Fruit fly (Drosophila melanogaster) whole organism, embryonic: Measurements from ENCODE around the gene CG31259.

Experiments
- BEAF-32 ChIP-seq: fragments of 200-800 bp; sonication (Bioruptor generic); optimal IDR thresholded peaks from 3 replicates; lab custom pipeline; 2017; ENCODE audit warnings: missing biosample characterization, missing genetic modification characterization, mild to moderate bottlenecking, moderate library complexity, missing genetic modification reagents
- Bgb ChIP-seq: fragments of 200-800 bp; sonication (Bioruptor generic); IDR thresholded peaks from 2 replicates; pipeline ENCODE4 v1.3.6; 2022; ENCODE audit warnings: missing biosample characterization, missing genetic modification characterization; ENCODE audit not compliant: partially characterized antibody
- CG10431 ChIP-seq: fragments of 200-800 bp; sonication (Bioruptor generic); optimal IDR thresholded peaks from 3 replicates; lab custom pipeline; 2018; ENCODE audit warnings: missing biosample characterization, mild to moderate bottlenecking, missing genetic modification characterization
- CG11504 ChIP-seq: fragments of 200-800 bp; sonication (Bioruptor generic); optimal IDR thresholded peaks from 3 replicates; lab custom pipeline; 2019; ENCODE audit warnings: missing biosample characterization, mild to moderate bottlenecking, missing genetic modification characterization, moderate library complexity
- CG11560 ChIP-seq: fragments of 200-800 bp; sonication (Bioruptor generic); IDR thresholded peaks from 3 replicates; pipeline ENCODE4 v1.3.6; 2022; ENCODE audit warnings: missing biosample characterization, missing genetic modification characterization
- CG13287 ChIP-seq: fragments of 200-800 bp; sonication (Bioruptor generic); IDR thresholded peaks from 2 replicates; pipeline ENCODE4 v1.3.6; 2022; ENCODE audit warnings: missing biosample characterization, missing genetic modification characterization; ENCODE audit not compliant: partially characterized antibody
- CG15696 ChIP-seq: fragments of 200-800 bp; sonication (Bioruptor generic); optimal IDR thresholded peaks from 2 replicates; lab custom pipeline; 2019; ENCODE audit warnings: missing biosample characterization, mild to moderate bottlenecking, missing genetic modification characterization, moderate library complexity
- CG18262 ChIP-seq: fragments of 200-800 bp; optimal IDR thresholded peaks from 3 replicates; lab custom pipeline; 2019; ENCODE audit warnings: missing biosample characterization, mild to moderate bottlenecking, missing genetic modification characterization, moderate library complexity
- CG18764 ChIP-seq: fragments of 200-800 bp; sonication (Bioruptor generic); optimal IDR thresholded peaks from 3 replicates; lab custom pipeline; 2016; ENCODE audit warnings: missing biosample characterization, missing genetic modification characterization
- CG30020 ChIP-seq: fragments of 200-800 bp; optimal IDR thresholded peaks from 2 replicates; lab custom pipeline; 2019; ENCODE audit warnings: missing biosample characterization, mild to moderate bottlenecking, missing genetic modification characterization, moderate library complexity
- CG3065 ChIP-seq: fragments of 200-800 bp; sonication (Bioruptor generic); optimal IDR thresholded peaks from 2 replicates; lab custom pipeline; 2016; ENCODE audit warnings: missing biosample characterization, missing genetic modification characterization
- CG31441 ChIP-seq: fragments of 200-800 bp; sonication (Bioruptor generic); IDR thresholded peaks from 2 replicates; pipeline ENCODE4 v1.3.6; 2022; ENCODE audit warnings: missing biosample characterization, missing genetic modification characterization
- CG3407 ChIP-seq: fragments of 200-800 bp; sonication (Bioruptor generic); optimal IDR thresholded peaks from 2 replicates; lab custom pipeline; 2018; ENCODE audit warnings: missing biosample characterization, mild to moderate bottlenecking, missing genetic modification characterization
- CG4360 ChIP-seq: fragments of 200-800 bp; sonication (Bioruptor generic); IDR thresholded peaks from 2 replicates; pipeline ENCODE4 v1.3.6; 2022; ENCODE audit warnings: missing biosample characterization, missing genetic modification characterization
- CG4404 ChIP-seq: fragments of 200-800 bp; sonication (Bioruptor generic); IDR thresholded peaks from 2 replicates; pipeline ENCODE4 v1.3.6; 2022; ENCODE audit warnings: missing biosample characterization, missing genetic modification characterization
- CG5953 ChIP-seq: fragments of 200-800 bp; sonication (Bioruptor generic); IDR thresholded peaks from 2 replicates; pipeline ENCODE4 v1.3.6; 2022; ENCODE audit warnings: missing biosample characterization, missing genetic modification characterization
- CG6791 ChIP-seq: fragments of 200-800 bp; sonication (Bioruptor generic); IDR thresholded peaks from 3 replicates; pipeline ENCODE4 v1.3.6; 2022; ENCODE audit warnings: missing biosample characterization, missing genetic modification characterization; ENCODE audit not compliant: partially characterized antibody
- CG7963 ChIP-seq: fragments of 200-800 bp; sonication (Bioruptor generic); IDR thresholded peaks from 3 replicates; pipeline ENCODE4 v1.3.6; 2022; ENCODE audit warnings: missing biosample characterization, missing genetic modification characterization; ENCODE audit not compliant: partially characterized antibody
- CG9727 ChIP-seq: fragments of 200-800 bp; sonication (Bioruptor generic); optimal IDR thresholded peaks from 3 replicates; lab custom pipeline; 2017; ENCODE audit warnings: missing biosample characterization, mild to moderate bottlenecking, missing genetic modification characterization
- Camta ChIP-seq: fragments of 200-800 bp; sonication (Bioruptor generic); optimal IDR thresholded peaks from 2 replicates; lab custom pipeline; 2016; ENCODE audit warnings: missing biosample characterization, missing genetic modification characterization
- CoRest ChIP-seq: fragments of 200-800 bp; sonication (Bioruptor generic); optimal IDR thresholded peaks from 3 replicates; lab custom pipeline; 2018; ENCODE audit warnings: missing biosample characterization, mild to moderate bottlenecking, missing genetic modification characterization, moderate library complexity
- D ChIP-seq, 2 experiments: fragments of 200-800 bp in 1 of 2; fragments of >200 bp in 1 of 2; sonication (Bioruptor generic) in 1 of 2; optimal IDR thresholded peaks; 2 replicates in 1 of 2; 3 replicates in 1 of 2; lab custom pipeline; 2017; ENCODE audit warnings: mild to moderate bottlenecking in 1 of 2, missing biosample characterization in 1 of 2, missing genetic modification characterization in 1 of 2, missing genetic modification reagents in 1 of 2
- Dad ChIP-seq: fragments of 200-800 bp; sonication (Bioruptor generic); optimal IDR thresholded peaks from 3 replicates; lab custom pipeline; 2016; ENCODE audit warnings: missing biosample characterization, missing genetic modification characterization
- Doc3 ChIP-seq: fragments of 200-800 bp; sonication (Bioruptor generic); IDR thresholded peaks from 3 replicates; pipeline ENCODE4 v1.3.6; 2022; ENCODE audit warnings: missing biosample characterization, missing genetic modification characterization; ENCODE audit not compliant: partially characterized antibody
- E2f1 ChIP-seq: fragments of 200-800 bp; sonication (Bioruptor generic); IDR thresholded peaks from 2 replicates; pipeline ENCODE4 v1.3.6; 2022; ENCODE audit warnings: missing biosample characterization, missing genetic modification characterization
- H15 ChIP-seq: fragments of 200-800 bp; sonication (Bioruptor generic); IDR thresholded peaks from 3 replicates; pipeline ENCODE4 v1.3.6; 2022; ENCODE audit warnings: missing biosample characterization, missing genetic modification characterization
- HLHmδ ChIP-seq: fragments of 200-800 bp; sonication (Bioruptor generic); optimal IDR thresholded peaks from 2 replicates; lab custom pipeline; 2018; ENCODE audit warnings: missing biosample characterization, mild to moderate bottlenecking, missing genetic modification characterization, moderate library complexity
- Hey ChIP-seq: fragments of 200-800 bp; sonication (Bioruptor generic); optimal IDR thresholded peaks from 3 replicates; lab custom pipeline; 2018; ENCODE audit warnings: missing biosample characterization, mild to moderate bottlenecking, missing genetic modification characterization
- Hmx ChIP-seq: fragments of 200-800 bp; sonication (Bioruptor generic); optimal IDR thresholded peaks from 2 replicates; lab custom pipeline; 2016; ENCODE audit warnings: missing biosample characterization, missing genetic modification characterization
- MBD-R2 ChIP-seq: fragments of 200-800 bp; sonication (Bioruptor generic); IDR thresholded peaks from 2 replicates; pipeline ENCODE4 v1.3.6; 2022; ENCODE audit warnings: missing biosample characterization, missing genetic modification characterization
- MESR4 ChIP-seq: fragments of 200-800 bp; sonication (Bioruptor generic); optimal IDR thresholded peaks from 2 replicates; lab custom pipeline; 2018; ENCODE audit warnings: missing biosample characterization, mild to moderate bottlenecking, missing genetic modification characterization, moderate library complexity
- Oli ChIP-seq: fragments of 200-800 bp; sonication (Bioruptor generic); optimal IDR thresholded peaks from 2 replicates; lab custom pipeline; 2018; ENCODE audit warnings: missing biosample characterization, mild to moderate bottlenecking, missing genetic modification characterization, moderate library complexity
- Ptx1 ChIP-seq: fragments of 200-800 bp; sonication (Bioruptor generic); IDR thresholded peaks from 2 replicates; pipeline ENCODE4 v1.3.6; 2022; ENCODE audit warnings: missing biosample characterization, missing genetic modification characterization
- Six4 ChIP-seq: fragments of 200-800 bp; sonication (Bioruptor generic); optimal IDR thresholded peaks from 2 replicates; lab custom pipeline; 2016; ENCODE audit warnings: missing biosample characterization, missing genetic modification characterization
- Sox100B ChIP-seq: fragments of 200-800 bp; sonication (Bioruptor generic); optimal IDR thresholded peaks from 3 replicates; lab custom pipeline; 2018; ENCODE audit warnings: missing biosample characterization, mild to moderate bottlenecking, missing genetic modification characterization
- Trl ChIP-seq, 3 experiments: fragments of >200 bp in 2 of 3; fragments of 200-800 bp in 1 of 3; sonication (Bioruptor generic) in 1 of 3; optimal IDR thresholded peaks; 2 replicates in 1 of 3; 3 replicates in 2 of 3; lab custom pipeline; 2016 to 2017; ENCODE audit warnings: missing biosample characterization in 1 of 3, missing genetic modification characterization in 1 of 3
- aop ChIP-seq: fragments of 200-800 bp; sonication (Bioruptor generic); IDR thresholded peaks from 2 replicates; pipeline ENCODE4 v1.3.6; 2022; ENCODE audit warnings: missing biosample characterization, missing genetic modification characterization
- az2 ChIP-seq: fragments of 200-800 bp; sonication (Bioruptor generic); optimal IDR thresholded peaks from 3 replicates; lab custom pipeline; 2016; ENCODE audit warnings: missing biosample characterization, missing genetic modification characterization
- btn ChIP-seq: fragments of 200-800 bp; sonication (Bioruptor generic); optimal IDR thresholded peaks from 2 replicates; lab custom pipeline; 2016; ENCODE audit warnings: missing biosample characterization, missing genetic modification characterization
- caup ChIP-seq: fragments of 200-800 bp; sonication (Bioruptor generic); optimal IDR thresholded peaks from 3 replicates; lab custom pipeline; 2017; ENCODE audit warnings: missing biosample characterization, mild to moderate bottlenecking, missing genetic modification characterization, moderate library complexity; ENCODE audit not compliant: severe bottlenecking
- crc ChIP-seq: fragments of 200-800 bp; sonication (Bioruptor generic); optimal IDR thresholded peaks from 2 replicates; lab custom pipeline; 2016; ENCODE audit warnings: missing biosample characterization, missing genetic modification characterization
- disco-r ChIP-seq: fragments of 200-800 bp; sonication (Bioruptor generic); optimal IDR thresholded peaks from 2 replicates; lab custom pipeline; 2016; ENCODE audit warnings: missing biosample characterization, missing genetic modification characterization
- dm ChIP-seq: fragments of 200-800 bp; sonication (Bioruptor generic); optimal IDR thresholded peaks from 3 replicates; lab custom pipeline; 2016; ENCODE audit warnings: missing biosample characterization, missing genetic modification characterization
- gce ChIP-seq: fragments of 200-800 bp; sonication (Bioruptor generic); IDR thresholded peaks from 3 replicates; pipeline ENCODE4 v1.3.6; 2022; ENCODE audit warnings: missing biosample characterization, missing genetic modification characterization
- pita ChIP-seq: fragments of 200-800 bp; sonication (Bioruptor generic); optimal IDR thresholded peaks from 2 replicates; lab custom pipeline; 2017; ENCODE audit warnings: missing biosample characterization, mild to moderate bottlenecking, missing genetic modification characterization
- pnt ChIP-seq: fragments of 200-800 bp; sonication (Bioruptor generic); optimal IDR thresholded peaks from 3 replicates; lab custom pipeline; 2016; ENCODE audit warnings: missing biosample characterization, missing genetic modification characterization
- psq ChIP-seq: fragments of 200-800 bp; sonication (Bioruptor generic); optimal IDR thresholded peaks from 2 replicates; lab custom pipeline; 2017; ENCODE audit warnings: missing biosample characterization, missing genetic modification characterization
- shn ChIP-seq: fragments of 200-800 bp; sonication (Bioruptor generic); optimal IDR thresholded peaks from 3 replicates; lab custom pipeline; 2016; ENCODE audit warnings: missing biosample characterization, missing genetic modification characterization
- slbo ChIP-seq: fragments of 200-800 bp; sonication (Bioruptor generic); IDR thresholded peaks from 2 replicates; pipeline ENCODE4 v1.3.6; 2022; ENCODE audit warnings: missing biosample characterization, missing genetic modification characterization
- tio ChIP-seq: fragments of 200-800 bp; sonication (Bioruptor generic); optimal IDR thresholded peaks from 2 replicates; lab custom pipeline; 2017; ENCODE audit warnings: missing biosample characterization, missing genetic modification characterization, inconsistent platforms

CG31259 gene

dm6 chr3R:8482881-8483280 is 40.9 kb upstream of the CG31259 start (continued):
- TF ChIP-seq MBD-R2 (GFP tag; lab: Robert Waterston, UW) (peak; percentile 40; the same call in 1 of the 2 replicates), Bgb (GFP tag; lab: Robert Waterston, UW) (no peak), CG4360 (GFP tag; lab: Robert Waterston, UW) (no peak), Ptx1 (GFP tag; lab: Robert Waterston, UW) (peak; percentile 70), shn (GFP tag; lab: Kevin White, UChicago) (peak; percentile 55), CG11560 (tag; lab: Robert Waterston, UW) (0 out of 3 replicates have a peak, but pooled peaks have one; percentile 42), D (optimal IDR thresholded peaks at IDR 0.05; lab: Kevin White, UChicago) (no peak), D (GFP tag; optimal IDR thresholded peaks at IDR 0.05; lab: Kevin White, UChicago) (peak; percentile 65), CG18764 (GFP tag; lab: Kevin White, UChicago) (peak; percentile 42), pita (GFP tag; lab: Kevin White, UChicago) (no peak), CG9727 (GFP tag; lab: Kevin White, UChicago) (peak; percentile 53), BEAF-32 (GFP tag; lab: Kevin White, UChicago) (no peak), Dad (GFP tag; lab: Kevin White, UChicago) (peak; percentile 54), CG11504 (tag; lab: Kevin White, UChicago) (peak; percentile 82), aop (GFP tag; lab: Robert Waterston, UW) (no peak), CG7963 (GFP tag; lab: Robert Waterston, UW) (no peak), Oli (tag; lab: Kevin White, UChicago) (peak; percentile 71), Camta (GFP tag; lab: Kevin White, UChicago) (peak; percentile 55), CG3065 (GFP tag; lab: Kevin White, UChicago) (peak; percentile 27), Hey (tag; lab: Kevin White, UChicago) (no peak), crc (GFP tag; lab: Kevin White, UChicago) (peak; percentile 25), Trl (optimal IDR thresholded peaks at IDR 0.05; lab: Kevin White, UChicago) (no peak), Trl (GFP tag; optimal IDR thresholded peaks at IDR 0.05; lab: Kevin White, UChicago) (peak; percentile 71), disco-r (GFP tag; lab: Kevin White, UChicago) (peak; percentile 20), HLHmδ (GFP tag; lab: Kevin White, UChicago) (no peak), tio (GFP tag; lab: Kevin White, UChicago) (peak; percentile 20), MESR4 (GFP tag; lab: Kevin White, UChicago) (no peak), CG31441 (peak; percentile 72), Doc3 (GFP tag; lab: Robert Waterston, UW) (no peak), Sox100B (GFP tag; lab: Kevin White, UChicago) (peak; percentile 46), E2f1 (GFP tag; lab: Robert Waterston, UW) (peak; percentile 78), CoRest (tag; lab: Kevin White, UChicago) (peak; percentile 71), psq (GFP tag; lab: Kevin White, UChicago) (no peak), pnt (GFP tag; lab: Kevin White, UChicago) (peak; percentile 80), az2 (GFP tag; lab: Kevin White, UChicago) (peak; percentile 61), CG6791 (GFP tag; lab: Robert Waterston, UW) (no peak), btn (GFP tag; lab: Kevin White, UChicago) (peak; percentile 60), H15 (GFP tag; lab: Robert Waterston, UW) (peak; percentile 71; the same call in 2 of the 3 replicates), CG5953 (peak; percentile 54; the same call in 1 of the 2 replicates), CG18262 (no peak), CG10431 (no peak), gce (GFP tag; lab: Robert Waterston, UW) (peak; percentile 55; the same call in 1 of the 3 replicates), caup (GFP tag; lab: Kevin White, UChicago) (peak; percentile 71), slbo (GFP tag; lab: Robert Waterston, UW) (peak; percentile 82), CG3407 (GFP tag; lab: Kevin White, UChicago) (peak; percentile 55), CG13287 (GFP tag; lab: Robert Waterston, UW) (no peak), Hmx (no peak), CG15696 (tag; lab: Kevin White, UChicago) (no peak), Six4 (peak; percentile 56), CG4404 (GFP tag; lab: Robert Waterston, UW) (peak; percentile 49; the same call in 1 of the 2 replicates), CG30020 (no peak), dm (peak; percentile 18)
